Fruit fly (Drosophila melanogaster): ENCODE results near the gene CG2983.
A peak's percentile ranks its signal among the peaks of the same experiment; 100 is the strongest.

The CG2983 gene

DNA sequence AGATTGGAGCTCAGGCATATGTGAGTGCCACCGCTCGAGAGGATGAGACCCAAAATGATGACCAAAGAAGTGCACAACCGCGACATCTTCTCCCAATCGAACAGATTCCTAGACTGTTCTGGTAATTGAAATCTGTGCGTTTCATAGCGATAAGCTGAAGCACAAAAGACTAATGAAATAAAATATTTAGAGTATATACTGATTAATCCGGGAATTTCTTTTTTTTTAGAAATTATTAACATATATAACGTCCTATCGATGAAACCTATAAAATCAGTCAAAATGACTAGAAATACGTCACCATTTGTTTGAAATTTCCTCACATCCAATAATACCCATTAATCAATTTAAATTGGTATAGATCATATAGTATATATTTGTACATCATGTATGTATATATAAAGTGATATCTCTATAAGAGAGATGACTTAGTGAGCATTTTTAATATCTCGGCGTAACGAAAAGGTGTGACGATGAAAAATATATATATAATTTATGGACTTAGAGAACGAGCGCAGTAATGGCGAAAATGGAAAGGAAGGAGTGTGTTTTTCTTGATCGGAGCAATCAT, at the start of gene CG2983, which contains the start of gene CG3117:
Gene CG2983 (plus strand): TSS at position 521 of the 571 bp plus-strand sequence.
Gene CG3117 (minus strand): TSS at position 101 of the 571 bp plus-strand sequence.
- TF ChIP-seq cas (GFP tag; IDR thresholded peaks at IDR 0.05) (no peak), CG4360 (GFP tag; IDR thresholded peaks at IDR 0.05) (no peak), Trl (optimal IDR thresholded peaks at IDR 0.05) (no peak), Trl (GFP tag; optimal IDR thresholded peaks at IDR 0.05) (no peak), CG9932 (GFP tag; IDR thresholded peaks at IDR 0.05) (no peak), CG30403 (GFP tag; optimal IDR thresholded peaks at IDR 0.05) (no peak), Hmx (GFP tag; optimal IDR thresholded peaks at IDR 0.05) (no peak), seq (GFP tag; IDR thresholded peaks at IDR 0.05) (no peak), Hr39 (optimal IDR thresholded peaks at IDR 0.05) (no peak), Kr (GFP tag; optimal IDR thresholded peaks at IDR 0.05) (no peak), Adf1 (GFP tag; IDR thresholded peaks at IDR 0.05) (no peak), hth (optimal IDR thresholded peaks at IDR 0.05) (no peak), chm (GFP tag; IDR thresholded peaks at IDR 0.05) (no peak), CG1792 (GFP tag; optimal IDR thresholded peaks at IDR 0.05) (no peak), Stat92E (GFP tag; optimal IDR thresholded peaks at IDR 0.05) (no peak), Chrac-16 (GFP tag; optimal IDR thresholded peaks at IDR 0.05) (no peak), prd (optimal IDR thresholded peaks at IDR 0.05) (no peak), prd (GFP tag; IDR thresholded peaks at IDR 0.05) (no peak), CG11695 (GFP tag; IDR thresholded peaks at IDR 0.05) (no peak), CG15269 (tag; optimal IDR thresholded peaks at IDR 0.05) (no peak)

DNA sequence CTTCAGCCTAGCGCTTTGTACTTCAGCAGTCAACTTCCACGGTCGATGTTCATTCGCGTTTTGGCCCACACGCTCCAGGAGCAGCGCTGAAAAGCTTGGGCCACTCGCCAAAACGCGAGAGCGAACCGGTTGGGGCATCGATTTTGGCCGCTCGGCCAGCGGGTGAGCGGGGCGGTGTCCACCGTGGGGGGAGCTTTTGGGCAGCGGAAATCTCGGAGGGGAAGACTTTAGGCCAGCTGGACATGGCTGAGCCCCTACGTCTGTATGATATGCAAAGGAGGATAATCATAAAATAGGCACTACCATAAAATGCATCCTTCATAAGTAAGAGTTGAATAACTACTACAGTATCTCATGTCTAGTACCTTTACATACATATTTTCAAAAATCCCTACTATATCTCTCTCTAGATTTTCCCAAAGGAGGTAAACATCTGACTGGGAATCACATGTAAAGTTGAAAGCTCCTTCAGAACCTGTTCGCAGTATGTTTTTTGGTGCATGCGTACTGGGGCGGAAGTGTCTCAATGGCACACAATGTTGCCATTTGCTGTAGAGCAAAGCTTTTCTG, 47.4 kb upstream of the CG2983 start, which contains the start of gene Syt1:
Gene Syt1 (minus strand): TSS at position 71 of the 570 bp plus-strand sequence.
- TF ChIP-seq Sox100B (GFP tag; optimal IDR thresholded peaks at IDR 0.05) = no peak
- TF ChIP-seq CG8089 (GFP tag; optimal IDR thresholded peaks at IDR 0.05) = no peak
- no peak for TF ChIP-seq Dad (GFP tag; optimal IDR thresholded peaks at IDR 0.05)
- no peak for TF ChIP-seq CG10431 (GFP tag; optimal IDR thresholded peaks at IDR 0.05)
- no peak for TF ChIP-seq CG12155 (GFP tag; optimal IDR thresholded peaks at IDR 0.05)
- no peak for TF ChIP-seq zfh2 (GFP tag; optimal IDR thresholded peaks at IDR 0.05)
- no peak for TF ChIP-seq vnd (GFP tag; IDR thresholded peaks at IDR 0.05; ENCODE audit: partially characterized antibody)
- peak; percentile 2 for TF ChIP-seq CG2678 (tag; optimal IDR thresholded peaks at IDR 0.05)
- TF ChIP-seq lmd (GFP tag; IDR thresholded peaks at IDR 0.05) = peak; percentile 5; the same call in 1 of the 2 replicates
- TF ChIP-seq CG2129 (GFP tag; IDR thresholded peaks at IDR 0.05; ENCODE audit: partially characterized antibody) = no peak
- TF ChIP-seq CG2875 (GFP tag; optimal IDR thresholded peaks at IDR 0.05) = no peak
- no peak for TF ChIP-seq lola (GFP tag; optimal IDR thresholded peaks at IDR 0.05)
- no peak for TF ChIP-seq CG31365 (tag; optimal IDR thresholded peaks at IDR 0.05)
- no peak for TF ChIP-seq CG3995 (GFP tag; optimal IDR thresholded peaks at IDR 0.05)
- TF ChIP-seq bcd (GFP tag; optimal IDR thresholded peaks at IDR 0.05) = no peak
- no peak for TF ChIP-seq wdn (GFP tag; IDR thresholded peaks at IDR 0.05)
- no peak for TF ChIP-seq CG7271 (tag; optimal IDR thresholded peaks at IDR 0.05)
- no peak for TF ChIP-seq CG13424 (tag; optimal IDR thresholded peaks at IDR 0.05)
- no peak for TF ChIP-seq CG2889 (GFP tag; IDR thresholded peaks at IDR 0.05)
- TF ChIP-seq gsb (GFP tag; IDR thresholded peaks at IDR 0.05) = no peak
- no peak for TF ChIP-seq CG10462 (GFP tag; optimal IDR thresholded peaks at IDR 0.05)
- TF ChIP-seq sima (GFP tag; optimal IDR thresholded peaks at IDR 0.05) = no peak
- no peak for TF ChIP-seq br (optimal IDR thresholded peaks at IDR 0.05)
- peak; percentile 42; the same call in 1 of the 3 replicates for TF ChIP-seq dysf (GFP tag; IDR thresholded peaks at IDR 0.05)
- no peak for TF ChIP-seq CG3407 (GFP tag; optimal IDR thresholded peaks at IDR 0.05)
- peak; percentile 42 for TF ChIP-seq lab (GFP tag; optimal IDR thresholded peaks at IDR 0.05)
- no peak for TF ChIP-seq jigr1 (GFP tag; IDR thresholded peaks at IDR 0.05)
- TF ChIP-seq nerfin-1 (tag; optimal IDR thresholded peaks at IDR 0.05) = no peak
- TF ChIP-seq oc (tag; optimal IDR thresholded peaks at IDR 0.05) = no peak
- no peak for TF ChIP-seq H15 (GFP tag; IDR thresholded peaks at IDR 0.05)
- TF ChIP-seq CG6683 (GFP tag; optimal IDR thresholded peaks at IDR 0.05) = no peak
- peak; percentile 22 for TF ChIP-seq gro (GFP tag; optimal IDR thresholded peaks at IDR 0.05)

Data from whole organism, embryonic.